Worm (Caenorhabditis elegans): ENCODE measurements around the gene srh-167.

DNA sequence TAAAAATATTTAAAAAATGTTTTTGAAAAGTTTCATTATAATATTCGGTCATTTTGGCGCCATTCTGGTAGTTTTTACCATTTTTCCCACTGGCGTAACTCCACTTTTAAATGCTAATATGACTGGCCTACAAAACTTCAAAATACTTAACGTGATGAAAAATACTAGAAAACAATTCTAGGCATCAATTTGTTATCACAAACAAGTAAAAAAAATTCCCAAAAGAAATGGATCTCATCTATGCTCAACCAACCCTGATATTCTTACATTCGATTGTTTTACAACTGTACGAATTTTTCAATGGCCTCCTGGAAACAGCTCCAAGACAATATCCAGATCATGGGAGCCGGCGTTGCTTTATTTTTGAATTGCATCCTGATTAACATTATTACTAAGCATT lies 18.5 kb upstream of the srh-167 start, which contains the start of gene str-214:
- TF ChIP-seq ref-1 (GFP tag; conservative IDR thresholded peaks at IDR 0.05) (no peak), tab-1 (GFP tag; IDR thresholded peaks at IDR 0.05) (no peak), flt-1 (GFP tag; IDR thresholded peaks at IDR 0.05) (no peak), ztf-23 (GFP tag; IDR thresholded peaks at IDR 0.05) (no peak), T22C8.4 (GFP tag; IDR thresholded peaks at IDR 0.05) (no peak)
